Worm (Caenorhabditis elegans) whole organism, young adult: Measurements from ENCODE around the gene C39B5.5.

Experiments used
- F23B12.7 ChIP-seq: sonication (generic microtip); optimal IDR thresholded peaks from 2 replicates; lab custom pipeline; 2017; ENCODE audit warnings: missing genetic modification characterization, mild to moderate bottlenecking, missing compliant biosample characterization, antibody characterized with exemption, moderate library complexity; ENCODE audit not compliant: insufficient read depth
- ama-1 ChIP-seq, 3 experiments: fragments of 150-350 bp in 1 of 3; sonication (generic microtip) in 2 of 3; optimal IDR thresholded peaks; 2 replicates each; lab custom pipeline; 2014 to 2018; ENCODE audit warnings: missing biosample characterization in 2 of 3, missing genetic modification characterization in 2 of 3, missing genetic modification reagents in 2 of 3
- aptf-3 ChIP-seq: fragments of 200-800 bp; sonication (Bioruptor generic); IDR thresholded peaks from 2 replicates; pipeline ENCODE4 v1.3.6; 2022; ENCODE audit warnings: missing genetic modification characterization, missing compliant biosample characterization
- athp-1 ChIP-seq: sonication (generic microtip); optimal IDR thresholded peaks from 2 replicates; lab custom pipeline; 2017; ENCODE audit warnings: mild to moderate bottlenecking, missing genetic modification characterization, missing compliant biosample characterization
- ekl-4 ChIP-seq: fragments of 200-800 bp; sonication (Bioruptor generic); IDR thresholded peaks from 2 replicates; pipeline ENCODE4 v1.3.6; 2022; ENCODE audit warnings: missing genetic modification reagents, missing genetic modification characterization, missing compliant biosample characterization
- lir-1 ChIP-seq: fragments of 200-800 bp; sonication (Bioruptor generic); conservative IDR thresholded peaks from 2 replicates; pipeline ENCODE4 v1.3.6; 2022; ENCODE audit warnings: missing genetic modification reagents, missing genetic modification characterization, missing compliant biosample characterization
- snpc-3.4 ChIP-seq: sonication (generic microtip); optimal IDR thresholded peaks from 2 replicates; lab custom pipeline; 2017; ENCODE audit warnings: missing genetic modification characterization, mild to moderate bottlenecking, missing compliant biosample characterization, antibody characterized with exemption, moderate library complexity, missing genotype, missing genetic modification reagents
- tlf-1 ChIP-seq: fragments of 200-800 bp; sonication (Bioruptor generic); optimal IDR thresholded peaks from 2 replicates; lab custom pipeline; 2018; ENCODE audit warnings: mild to moderate bottlenecking, missing genetic modification characterization, missing compliant biosample characterization

DNA sequence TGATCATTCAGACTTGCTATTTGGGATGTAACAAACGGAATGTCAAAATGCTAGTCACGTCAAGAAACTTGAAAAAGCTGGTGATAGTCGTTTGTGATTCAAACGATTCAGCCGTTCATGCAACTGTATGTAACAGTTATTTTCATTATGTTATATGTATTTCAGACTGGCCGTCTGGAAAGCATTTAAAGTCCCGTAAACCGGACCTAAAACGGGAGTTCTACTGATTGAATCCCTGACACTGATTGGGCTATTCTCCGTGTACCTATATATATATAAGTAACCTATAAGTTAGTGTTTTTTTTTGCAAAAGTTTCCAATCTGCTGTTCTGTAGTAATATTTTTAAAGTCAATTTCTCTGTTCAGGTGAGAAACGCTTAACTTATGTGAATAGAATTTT is 35.7 kb downstream of the C39B5.5 start:
- no peak for TF ChIP-seq snpc-3.4 (tag; lab: Kevin White, UChicago)
- TF ChIP-seq lir-1 (GFP tag; lab: Robert Waterston, UW) = no peak
- TF ChIP-seq F23B12.7 (tag; lab: Kevin White, UChicago) = no peak
- TF ChIP-seq ekl-4 = no peak
- TF ChIP-seq tlf-1 (GFP tag; lab: Kevin White, UChicago) = no peak
- TF ChIP-seq athp-1 (tag; lab: Kevin White, UChicago) = no peak
- no peak for TF ChIP-seq ama-1 (optimal IDR thresholded peaks at IDR 0.05; lab: Kevin White, UChicago)
- no peak for TF ChIP-seq ama-1 (GFP tag; optimal IDR thresholded peaks at IDR 0.05; lab: Kevin White, UChicago)
- TF ChIP-seq aptf-3 (GFP tag; lab: Robert Waterston, UW) = no peak
